Worm (Caenorhabditis elegans): Measurements from ENCODE around the gene Y75B8A.32.

Y75B8A.32 gene

ce11 chrIII:12366989-12367557 lies 8.7 kb upstream of the Y75B8A.32 start, which contains the start of gene Y75B8A.33 (continued):
- TF ChIP-seq lsl-1 (GFP tag; optimal IDR thresholded peaks at IDR 0.05) (peak; percentile 86), lin-54 (GFP tag; optimal IDR thresholded peaks at IDR 0.05) (peak; percentile 32), ZK185.1 (tag; optimal IDR thresholded peaks at IDR 0.05; ENCODE audit: poor library complexity, severe bottlenecking) (peak; percentile 35), Y53G8AR.9 (GFP tag; conservative IDR thresholded peaks at IDR 0.05) (0 out of 2 replicates have a peak, but pooled peaks have one; percentile 46), tlf-1 (GFP tag; optimal IDR thresholded peaks at IDR 0.05) (peak; percentile 5), mcd-1 (GFP tag; IDR thresholded peaks at IDR 0.05) (peak; percentile 12; the same call in 1 of the 2 replicates), F33H1.4 (GFP tag; IDR thresholded peaks at IDR 0.05) (peak; percentile 66), lin-26 (GFP tag; IDR thresholded peaks at IDR 0.05) (no peak)

- TF ChIP-seq attf-3 (GFP tag; conservative IDR thresholded peaks at IDR 0.05) = peak; percentile 74
Measured at ce11 chrIII:12363545-12363944, 5.2 kb upstream of the Y75B8A.32 start.

ce11 chrIII:12362942-12363341 lies 4.6 kb upstream of the Y75B8A.32 start:
- TF ChIP-seq attf-3 (GFP tag; conservative IDR thresholded peaks at IDR 0.05) = peak; percentile 76

ce11 chrIII:12359265-12359664 lies 904 bp upstream of the Y75B8A.32 start, which contains the start of gene Y75B8A.34:
Y75B8A.34 (plus strand) TSS chrIII:12359565.
- TF ChIP-seq somi-1 (GFP tag; optimal IDR thresholded peaks at IDR 0.05) (no peak), unc-130 (GFP tag; optimal IDR thresholded peaks at IDR 0.05) (no peak), nfya-1 (tag; optimal IDR thresholded peaks at IDR 0.05; ENCODE audit: borderline replicate concordance, insufficient read depth) (no peak), dpl-1 (GFP tag; optimal IDR thresholded peaks at IDR 0.05) (no peak), fkh-3 (tag; optimal IDR thresholded peaks at IDR 0.05) (no peak), ceh-100 (GFP tag; IDR thresholded peaks at IDR 0.05) (no peak), lin-35 (GFP tag; optimal IDR thresholded peaks at IDR 0.05) (no peak), K11D2.4 (GFP tag; IDR thresholded peaks at IDR 0.05) (no peak), madf-3 (GFP tag; IDR thresholded peaks at IDR 0.05) (no peak), ama-1 (optimal IDR thresholded peaks at IDR 0.05) (no peak), ama-1 (GFP tag; optimal IDR thresholded peaks at IDR 0.05) (no peak), zfh-2 (GFP tag; conservative IDR thresholded peaks at IDR 0.05) (no peak), egl-18 (GFP tag; IDR thresholded peaks at IDR 0.05) (no peak), nhr-80 (tag; optimal IDR thresholded peaks at IDR 0.05) (no peak), repo-1 (tag; optimal IDR thresholded peaks at IDR 0.05) (no peak), Y95B8A.8 (GFP tag; IDR thresholded peaks at IDR 0.05) (no peak), Y56A3A.18 (GFP tag; IDR thresholded peaks at IDR 0.05) (no peak), pbrm-1 (GFP tag; IDR thresholded peaks at IDR 0.05) (no peak), ceh-58 (GFP tag; IDR thresholded peaks at IDR 0.05) (no peak), Y67H2A.10 (GFP tag; conservative IDR thresholded peaks at IDR 0.05) (no peak)

- no peak for TF ChIP-seq hmg-20 (GFP tag; IDR thresholded peaks at IDR 0.05)
- no peak for TF ChIP-seq nhr-179 (tag; optimal IDR thresholded peaks at IDR 0.05)
- TF ChIP-seq rec-8 (tag; optimal IDR thresholded peaks at IDR 0.05) = no peak
- no peak for TF ChIP-seq lin-35 (GFP tag; optimal IDR thresholded peaks at IDR 0.05)
- no peak for TF ChIP-seq ceh-79 (tag; optimal IDR thresholded peaks at IDR 0.05)
- TF ChIP-seq Y53G8AR.9 (GFP tag; conservative IDR thresholded peaks at IDR 0.05) = no peak
- no peak for TF ChIP-seq C17E4.6 (GFP tag; IDR thresholded peaks at IDR 0.05)
- no peak for TF ChIP-seq mel-28 (tag; optimal IDR thresholded peaks at IDR 0.05; ENCODE audit: borderline replicate concordance)
- no peak for TF ChIP-seq bed-2 (GFP tag; IDR thresholded peaks at IDR 0.05)
- TF ChIP-seq sdz-38 (tag; optimal IDR thresholded peaks at IDR 0.05) = no peak
- no peak for TF ChIP-seq K12H6.12 (tag; optimal IDR thresholded peaks at IDR 0.05)
- TF ChIP-seq ekl-4 (GFP tag; IDR thresholded peaks at IDR 0.05) = no peak
- no peak for TF ChIP-seq atf-7 (tag; optimal IDR thresholded peaks at IDR 0.05)
- TF ChIP-seq akir-1 (GFP tag; optimal IDR thresholded peaks at IDR 0.05) = no peak
- no peak for TF ChIP-seq F22D6.2 (tag; optimal IDR thresholded peaks at IDR 0.05)
- TF ChIP-seq snpc-1.3 (tag; optimal IDR thresholded peaks at IDR 0.05; ENCODE audit: insufficient read depth) = no peak
Measured at ce11 chrIII:12356588-12356987, 1.8 kb downstream of the Y75B8A.32 start.
